Fruit fly (Drosophila melanogaster) whole organism, embryonic: ENCODE data around the gene CG15422.

Experiments used
- Bgb ChIP-seq: fragments of 200-800 bp; sonication (Bioruptor generic); IDR thresholded peaks from 2 replicates; pipeline ENCODE4 v1.3.6; 2022; ENCODE audit warnings: missing biosample characterization, missing genetic modification characterization; ENCODE audit not compliant: partially characterized antibody
- CG10209 ChIP-seq: fragments of 200-800 bp; sonication (Bioruptor generic); optimal IDR thresholded peaks from 3 replicates; lab custom pipeline; 2017; ENCODE audit warnings: missing biosample characterization, mild to moderate bottlenecking, missing genetic modification characterization, missing genetic modification reagents
- CG10321 ChIP-seq: fragments of 200-800 bp; sonication (Bioruptor generic); IDR thresholded peaks from 2 replicates; pipeline ENCODE4 v1.3.6; 2022; ENCODE audit warnings: missing biosample characterization, missing genetic modification characterization
- CG10366 ChIP-seq: fragments of 200-800 bp; sonication (Bioruptor generic); IDR thresholded peaks from 2 replicates; pipeline ENCODE4 v1.3.6; 2022; ENCODE audit warnings: missing biosample characterization, missing genetic modification characterization
- CG10543 ChIP-seq: fragments of 200-800 bp; sonication (Bioruptor generic); optimal IDR thresholded peaks from 3 replicates; lab custom pipeline; 2017; ENCODE audit warnings: missing biosample characterization, mild to moderate bottlenecking, missing genetic modification characterization, moderate library complexity
- CG13775 ChIP-seq: fragments of 200-800 bp; sonication (Bioruptor generic); optimal IDR thresholded peaks from 3 replicates; lab custom pipeline; 2017; ENCODE audit warnings: missing biosample characterization, mild to moderate bottlenecking, missing genetic modification characterization
- CG14965 ChIP-seq: fragments of 200-800 bp; sonication (Bioruptor generic); optimal IDR thresholded peaks from 2 replicates; lab custom pipeline; 2016; ENCODE audit warnings: missing biosample characterization, missing genetic modification characterization, borderline replicate concordance
- CG15696 ChIP-seq: fragments of 200-800 bp; sonication (Bioruptor generic); optimal IDR thresholded peaks from 2 replicates; lab custom pipeline; 2019; ENCODE audit warnings: missing biosample characterization, mild to moderate bottlenecking, missing genetic modification characterization, moderate library complexity
- CG18011 ChIP-seq: fragments of 200-800 bp; sonication (Bioruptor generic); optimal IDR thresholded peaks from 2 replicates; lab custom pipeline; 2017; ENCODE audit warnings: missing biosample characterization, missing genetic modification characterization, mild to moderate bottlenecking, moderate library complexity, missing genotype
- CG1832 ChIP-seq: fragments of 200-800 bp; sonication (Bioruptor generic); optimal IDR thresholded peaks from 2 replicates; lab custom pipeline; 2017; ENCODE audit warnings: missing biosample characterization, mild to moderate bottlenecking, missing genetic modification characterization, inconsistent platforms
- CG2199 ChIP-seq: fragments of 200-800 bp; sonication (Bioruptor generic); IDR thresholded peaks from 3 replicates; pipeline ENCODE4 v1.3.6; 2022; ENCODE audit warnings: missing biosample characterization, missing genetic modification characterization
- CG2202 ChIP-seq: fragments of 200-800 bp; sonication (Bioruptor generic); optimal IDR thresholded peaks from 2 replicates; lab custom pipeline; 2018; ENCODE audit warnings: missing biosample characterization, mild to moderate bottlenecking, missing genetic modification characterization
- CG31388 ChIP-seq: fragments of 200-800 bp; sonication (Bioruptor generic); optimal IDR thresholded peaks from 2 replicates; lab custom pipeline; 2016; ENCODE audit warnings: missing biosample characterization, missing genetic modification characterization
- CG3163 ChIP-seq: fragments of 200-800 bp; sonication (Bioruptor generic); optimal IDR thresholded peaks from 3 replicates; lab custom pipeline; 2016; ENCODE audit warnings: missing biosample characterization, missing genetic modification characterization
- CG34422 ChIP-seq: fragments of 200-800 bp; sonication (Bioruptor generic); IDR thresholded peaks from 3 replicates; pipeline ENCODE4 v1.3.6; 2022; ENCODE audit warnings: missing biosample characterization, missing genetic modification characterization
- CG4282 ChIP-seq: fragments of 200-800 bp; sonication (Bioruptor generic); optimal IDR thresholded peaks from 2 replicates; lab custom pipeline; 2016; ENCODE audit warnings: missing biosample characterization, missing genetic modification characterization
- CG4360 ChIP-seq: fragments of 200-800 bp; sonication (Bioruptor generic); IDR thresholded peaks from 2 replicates; pipeline ENCODE4 v1.3.6; 2022; ENCODE audit warnings: missing biosample characterization, missing genetic modification characterization
- CG4707 ChIP-seq: fragments of 200-800 bp; sonication (Bioruptor generic); optimal IDR thresholded peaks from 2 replicates; lab custom pipeline; 2018; ENCODE audit warnings: missing biosample characterization, mild to moderate bottlenecking, missing genetic modification characterization, moderate library complexity
- CG8290 ChIP-seq, 3 experiments: fragments of 200-800 bp; sonication (Bioruptor generic); optimal IDR thresholded peaks; 2 replicates each; lab custom pipeline; 2016 to 2019; ENCODE audit warnings: missing biosample characterization in 3 of 3, missing genetic modification characterization in 3 of 3, mild to moderate bottlenecking in 2 of 3, moderate library complexity in 1 of 3
- CG8478 ChIP-seq: fragments of >200 bp; optimal IDR thresholded peaks from 2 replicates; lab custom pipeline; 2018
- CG8924 ChIP-seq: fragments of 200-800 bp; optimal IDR thresholded peaks from 3 replicates; lab custom pipeline; 2019; ENCODE audit warnings: missing biosample characterization, mild to moderate bottlenecking, missing genetic modification characterization, moderate library complexity
- Deaf1 ChIP-seq: fragments of 200-800 bp; optimal IDR thresholded peaks from 3 replicates; lab custom pipeline; 2019; ENCODE audit warnings: missing biosample characterization, mild to moderate bottlenecking, missing genetic modification characterization, moderate library complexity
- NC2α ChIP-seq: fragments of 200-800 bp; sonication (Bioruptor generic); optimal IDR thresholded peaks from 2 replicates; lab custom pipeline; 2016; ENCODE audit warnings: missing biosample characterization, missing genetic modification characterization
- NK7.1 ChIP-seq: fragments of 200-800 bp; sonication (Bioruptor generic); optimal IDR thresholded peaks from 3 replicates; lab custom pipeline; 2016; ENCODE audit warnings: missing biosample characterization, missing genetic modification characterization
- Opbp ChIP-seq: fragments of 200-800 bp; sonication (Bioruptor generic); IDR thresholded peaks from 3 replicates; pipeline ENCODE4 v1.3.6; 2022; ENCODE audit warnings: missing biosample characterization, missing genetic modification characterization; ENCODE audit not compliant: partially characterized antibody
- Six4 ChIP-seq: fragments of 200-800 bp; sonication (Bioruptor generic); optimal IDR thresholded peaks from 2 replicates; lab custom pipeline; 2016; ENCODE audit warnings: missing biosample characterization, missing genetic modification characterization
- Sox100B ChIP-seq: fragments of 200-800 bp; sonication (Bioruptor generic); optimal IDR thresholded peaks from 3 replicates; lab custom pipeline; 2018; ENCODE audit warnings: missing biosample characterization, mild to moderate bottlenecking, missing genetic modification characterization
- Vsx1 ChIP-seq: fragments of 200-800 bp; sonication (Bioruptor generic); optimal IDR thresholded peaks from 2 replicates; lab custom pipeline; 2017; ENCODE audit warnings: missing biosample characterization, mild to moderate bottlenecking, missing genetic modification characterization, missing genetic modification reagents
- amos ChIP-seq: fragments of 200-800 bp; sonication (Bioruptor generic); IDR thresholded peaks from 2 replicates; pipeline ENCODE4 v1.3.6; 2022; ENCODE audit warnings: missing biosample characterization, missing genetic modification characterization; ENCODE audit not compliant: partially characterized antibody
- ash1 ChIP-seq: fragments of 200-800 bp; sonication (Bioruptor generic); optimal IDR thresholded peaks from 2 replicates; lab custom pipeline; 2018; ENCODE audit warnings: missing biosample characterization, mild to moderate bottlenecking, missing genetic modification characterization
- ato ChIP-seq: fragments of 200-800 bp; sonication (Bioruptor generic); IDR thresholded peaks from 2 replicates; pipeline ENCODE4 v1.3.6; 2022; ENCODE audit warnings: missing biosample characterization, missing genetic modification characterization; ENCODE audit not compliant: partially characterized antibody
- chif ChIP-seq, 2 experiments: fragments of 200-800 bp; sonication (Bioruptor generic); optimal IDR thresholded peaks; 3 replicates each; lab custom pipeline; 2016; ENCODE audit warnings: missing biosample characterization in 2 of 2, missing genetic modification characterization in 2 of 2
- chinmo ChIP-seq: fragments of 200-800 bp; sonication (Bioruptor generic); IDR thresholded peaks from 4 replicates; pipeline ENCODE4 v1.3.6; 2022; ENCODE audit warnings: missing biosample characterization, missing genetic modification characterization; ENCODE audit not compliant: partially characterized antibody
- chm ChIP-seq: fragments of 200-800 bp; sonication (Bioruptor generic); IDR thresholded peaks from 2 replicates; pipeline ENCODE4 v1.3.6; 2022; ENCODE audit warnings: missing biosample characterization, missing genetic modification characterization
- dmrt11E ChIP-seq: fragments of 200-800 bp; sonication (Bioruptor generic); optimal IDR thresholded peaks from 3 replicates; lab custom pipeline; 2018; ENCODE audit warnings: missing biosample characterization, mild to moderate bottlenecking, missing genetic modification characterization, moderate library complexity
- gcm ChIP-seq: fragments of 200-800 bp; sonication (Bioruptor generic); optimal IDR thresholded peaks from 2 replicates; lab custom pipeline; 2019; ENCODE audit warnings: missing biosample characterization, mild to moderate bottlenecking, missing genetic modification characterization, moderate library complexity
- lbe ChIP-seq: fragments of 200-800 bp; sonication (Bioruptor generic); optimal IDR thresholded peaks from 2 replicates; lab custom pipeline; 2016; ENCODE audit warnings: missing biosample characterization, mild to moderate bottlenecking, missing genetic modification characterization
- nmo ChIP-seq: fragments of 200-800 bp; sonication (Bioruptor generic); optimal IDR thresholded peaks from 2 replicates; lab custom pipeline; 2018; ENCODE audit warnings: missing biosample characterization, mild to moderate bottlenecking, missing genetic modification characterization, moderate library complexity
- odd ChIP-seq: fragments of 200-800 bp; sonication (Bioruptor generic); optimal IDR thresholded peaks from 2 replicates; lab custom pipeline; 2017; ENCODE audit warnings: missing biosample characterization, mild to moderate bottlenecking, missing genetic modification characterization
- p53 ChIP-seq: fragments of 200-800 bp; sonication (Bioruptor generic); optimal IDR thresholded peaks from 2 replicates; lab custom pipeline; 2016; ENCODE audit warnings: missing biosample characterization, missing genetic modification characterization
- pb ChIP-seq: fragments of 200-800 bp; sonication (Bioruptor generic); optimal IDR thresholded peaks from 3 replicates; lab custom pipeline; 2016; ENCODE audit warnings: missing biosample characterization, missing genetic modification characterization
- pros ChIP-seq: fragments of 200-800 bp; sonication (Bioruptor generic); optimal IDR thresholded peaks from 3 replicates; lab custom pipeline; 2019; ENCODE audit warnings: missing biosample characterization, mild to moderate bottlenecking, missing genetic modification characterization, moderate library complexity
- psq ChIP-seq: fragments of 200-800 bp; sonication (Bioruptor generic); optimal IDR thresholded peaks from 2 replicates; lab custom pipeline; 2017; ENCODE audit warnings: missing biosample characterization, missing genetic modification characterization
- repo ChIP-seq: fragments of 200-800 bp; sonication (Bioruptor generic); optimal IDR thresholded peaks from 2 replicates; lab custom pipeline; 2016; ENCODE audit warnings: missing biosample characterization, missing genetic modification characterization
- sisA ChIP-seq: fragments of 200-800 bp; sonication (Bioruptor generic); IDR thresholded peaks from 2 replicates; pipeline ENCODE4 v1.3.6; 2022; ENCODE audit warnings: missing biosample characterization, missing genetic modification characterization
- sqz ChIP-seq: fragments of 200-800 bp; sonication (Bioruptor generic); optimal IDR thresholded peaks from 3 replicates; lab custom pipeline; 2018; ENCODE audit warnings: missing biosample characterization, mild to moderate bottlenecking, missing genetic modification characterization
- tgo ChIP-seq: fragments of 200-800 bp; sonication (Bioruptor generic); IDR thresholded peaks from 3 replicates; pipeline ENCODE4 v1.3.6; 2022; ENCODE audit warnings: missing biosample characterization, missing genetic modification characterization

The CG15422 gene

dm6 chr2L:4031203-4032096, 26.7 kb downstream of the CG15422 start, which contains the start of gene ed (continued):
- TF ChIP-seq tgo: no peak
- peak; percentile 20 for TF ChIP-seq psq
- peak; percentile 0 for TF ChIP-seq CG2202 (tag; lab: Kevin White, UChicago)
- no peak for TF ChIP-seq CG8290 (GFP tag; optimal IDR thresholded peaks at IDR 0.05; lab: Kevin White, UChicago)
- TF ChIP-seq CG8290 (tag; optimal IDR thresholded peaks at IDR 0.05; lab: Kevin White, UChicago): peak in 1 of 2 experiments; percentile 38
- TF ChIP-seq NK7.1: no peak
- peak; percentile 10 for TF ChIP-seq CG13775 (GFP tag; lab: Kevin White, UChicago)
- TF ChIP-seq p53 (GFP tag; lab: Kevin White, UChicago): no peak
- TF ChIP-seq Six4 (GFP tag; lab: Kevin White, UChicago): no peak
- no peak for TF ChIP-seq CG14965 (GFP tag; lab: Kevin White, UChicago)
- 0 out of 2 replicates have a peak, but pooled peaks have one; percentile 24 for TF ChIP-seq ato (GFP tag; lab: Robert Waterston, UW)
- peak; percentile 5 for TF ChIP-seq CG10543 (GFP tag; lab: Kevin White, UChicago)
- TF ChIP-seq pros (GFP tag; lab: Kevin White, UChicago): peak; percentile 98
- TF ChIP-seq sqz (GFP tag; lab: Kevin White, UChicago): peak; percentile 89
- TF ChIP-seq CG3163 (GFP tag; lab: Kevin White, UChicago): peak; percentile 74
- TF ChIP-seq CG4360 (GFP tag; lab: Robert Waterston, UW): peak; percentile 74
- TF ChIP-seq CG1832 (GFP tag; lab: Kevin White, UChicago): peak; percentile 70
- no peak for TF ChIP-seq CG34422 (GFP tag; lab: Robert Waterston, UW)
- no peak for TF ChIP-seq CG10209 (GFP tag; lab: Kevin White, UChicago)
- TF ChIP-seq chm (GFP tag; lab: Robert Waterston, UW): peak; percentile 94
- TF ChIP-seq CG31388 (GFP tag; lab: Kevin White, UChicago): no peak
- TF ChIP-seq gcm (GFP tag; lab: Kevin White, UChicago): no peak
- no peak for TF ChIP-seq CG8478
- TF ChIP-seq ash1: peak; percentile 41
- no peak for TF ChIP-seq sisA
- peak; percentile 3 for TF ChIP-seq dmrt11E (tag; lab: Kevin White, UChicago)
- TF ChIP-seq CG15696 (tag; lab: Kevin White, UChicago): peak; percentile 33
- TF ChIP-seq amos (GFP tag; lab: Robert Waterston, UW): peak; percentile 43; the same call in 1 of the 2 replicates
- TF ChIP-seq lbe (GFP tag; lab: Kevin White, UChicago): no peak
- no peak for TF ChIP-seq CG10366 (GFP tag; lab: Robert Waterston, UW)
- peak in 1 of 2 experiments; percentile 6 for TF ChIP-seq chif (GFP tag; optimal IDR thresholded peaks at IDR 0.05; lab: Kevin White, UChicago)
- no peak for TF ChIP-seq Vsx1
- peak; percentile 4 for TF ChIP-seq Sox100B (GFP tag; lab: Kevin White, UChicago)
- TF ChIP-seq Bgb (GFP tag; lab: Robert Waterston, UW): peak; percentile 44; the same call in 1 of the 2 replicates
- TF ChIP-seq chinmo (GFP tag; lab: Robert Waterston, UW): peak; percentile 65; the same call in 1 of the 4 replicates
- no peak for TF ChIP-seq odd (GFP tag; lab: Kevin White, UChicago)
- peak; percentile 23; the same call in 2 of the 3 replicates for TF ChIP-seq CG2199 (GFP tag; lab: Robert Waterston, UW)
- peak; percentile 0 for TF ChIP-seq nmo (GFP tag; lab: Kevin White, UChicago)
- peak; percentile 9 for TF ChIP-seq CG4707
- TF ChIP-seq CG8924 (tag; lab: Kevin White, UChicago): peak; percentile 49
- TF ChIP-seq CG18011: peak; percentile 30
- TF ChIP-seq Opbp: no peak
- TF ChIP-seq Deaf1 (tag; lab: Kevin White, UChicago): peak; percentile 42
- no peak for TF ChIP-seq NC2α (GFP tag; lab: Kevin White, UChicago)
- peak; percentile 76 for TF ChIP-seq CG10321 (GFP tag; lab: Robert Waterston, UW)
- no peak for TF ChIP-seq repo (GFP tag; lab: Kevin White, UChicago)
- TF ChIP-seq CG4282 (GFP tag; lab: Kevin White, UChicago): no peak
- no peak for TF ChIP-seq pb (GFP tag; lab: Kevin White, UChicago)
